Fruit fly (Drosophila melanogaster) whole organism, prepupa: ENCODE measurements around the gene Alg7.

Source experiments
- Blimp-1 ChIP-seq: fragments of 200-800 bp; sonication (Bioruptor generic); optimal IDR thresholded peaks from 3 replicates; lab custom pipeline; 2017; ENCODE audit warnings: missing biosample characterization, missing genetic modification characterization, mild to moderate bottlenecking, moderate library complexity, missing genetic modification reagents
- CG10669 ChIP-seq: fragments of 200-800 bp; sonication (Bioruptor generic); optimal IDR thresholded peaks from 3 replicates; lab custom pipeline; 2018; ENCODE audit warnings: missing biosample characterization, mild to moderate bottlenecking, missing genetic modification characterization, moderate library complexity
- CG11762 ChIP-seq: fragments of 200-800 bp; sonication (Bioruptor generic); optimal IDR thresholded peaks from 3 replicates; lab custom pipeline; 2016; ENCODE audit warnings: missing biosample characterization, missing genetic modification characterization; ENCODE audit not compliant: insufficient read depth
- CG11902 ChIP-seq: fragments of 200-800 bp; sonication (Bioruptor generic); optimal IDR thresholded peaks from 3 replicates; lab custom pipeline; 2016; ENCODE audit warnings: missing biosample characterization, missing genetic modification characterization
- CG15336 ChIP-seq: fragments of 200-800 bp; sonication (Bioruptor generic); IDR thresholded peaks from 2 replicates; pipeline ENCODE4 v1.3.6; 2022; ENCODE audit warnings: missing biosample characterization, missing genetic modification characterization
- CG1621 ChIP-seq: fragments of 200-800 bp; sonication (Bioruptor generic); optimal IDR thresholded peaks from 3 replicates; lab custom pipeline; 2018; ENCODE audit warnings: missing biosample characterization, mild to moderate bottlenecking, missing genetic modification characterization
- CG16779 ChIP-seq: fragments of 200-800 bp; sonication (Bioruptor generic); optimal IDR thresholded peaks from 3 replicates; lab custom pipeline; 2017; ENCODE audit warnings: missing biosample characterization, mild to moderate bottlenecking, missing genetic modification characterization
- CG31627 ChIP-seq: fragments of 200-800 bp; sonication (Bioruptor generic); optimal IDR thresholded peaks from 3 replicates; lab custom pipeline; 2016; ENCODE audit warnings: missing biosample characterization, missing genetic modification characterization
- CG32006 ChIP-seq: fragments of 200-800 bp; sonication (Bioruptor generic); optimal IDR thresholded peaks from 3 replicates; lab custom pipeline; 2017; ENCODE audit warnings: missing biosample characterization, mild to moderate bottlenecking, missing genetic modification characterization
- CG34406 ChIP-seq: fragments of 200-800 bp; sonication (Bioruptor generic); optimal IDR thresholded peaks from 3 replicates; lab custom pipeline; 2016; ENCODE audit warnings: missing biosample characterization, missing genetic modification characterization
- CG3919 ChIP-seq: fragments of 200-800 bp; sonication (Bioruptor generic); optimal IDR thresholded peaks from 3 replicates; lab custom pipeline; 2016; ENCODE audit warnings: missing biosample characterization, missing genetic modification characterization
- CG6163 ChIP-seq: fragments of 200-800 bp; sonication (Bioruptor generic); IDR thresholded peaks from 3 replicates; pipeline ENCODE4 v1.3.6; 2022; ENCODE audit warnings: missing biosample characterization, missing genetic modification characterization
- CG6276 ChIP-seq: fragments of 200-800 bp; sonication (Bioruptor generic); optimal IDR thresholded peaks from 2 replicates; lab custom pipeline; 2017; ENCODE audit warnings: missing biosample characterization, mild to moderate bottlenecking, missing genetic modification characterization
- CG6792 ChIP-seq: fragments of 200-800 bp; sonication (Bioruptor generic); optimal IDR thresholded peaks from 3 replicates; lab custom pipeline; 2016; ENCODE audit warnings: missing biosample characterization, missing genetic modification characterization
- CG6808 ChIP-seq: fragments of 200-800 bp; sonication (Bioruptor generic); optimal IDR thresholded peaks from 3 replicates; lab custom pipeline; 2017; ENCODE audit warnings: missing biosample characterization, missing genetic modification characterization, mild to moderate bottlenecking, moderate library complexity, missing genetic modification reagents
- CG6854 ChIP-seq: fragments of 200-800 bp; sonication (Bioruptor generic); optimal IDR thresholded peaks from 2 replicates; lab custom pipeline; 2017; ENCODE audit warnings: missing biosample characterization, mild to moderate bottlenecking, missing genetic modification characterization
- CG7368 ChIP-seq: fragments of 200-800 bp; sonication (Bioruptor generic); optimal IDR thresholded peaks from 3 replicates; lab custom pipeline; 2016; ENCODE audit warnings: missing biosample characterization, missing genetic modification characterization
- CG8319 ChIP-seq: fragments of 200-800 bp; sonication (Bioruptor generic); optimal IDR thresholded peaks from 3 replicates; lab custom pipeline; 2016; ENCODE audit warnings: missing biosample characterization, missing genetic modification characterization
- CG9139 ChIP-seq: fragments of 200-800 bp; sonication (Bioruptor generic); optimal IDR thresholded peaks from 3 replicates; lab custom pipeline; 2017; ENCODE audit warnings: missing biosample characterization, mild to moderate bottlenecking, missing genetic modification characterization
- Eip75B ChIP-seq: fragments of 200-800 bp; sonication (Bioruptor generic); optimal IDR thresholded peaks from 3 replicates; lab custom pipeline; 2016; ENCODE audit warnings: missing biosample characterization, missing genetic modification characterization
- Eip93F ChIP-seq: fragments of 200-800 bp; sonication (Bioruptor generic); optimal IDR thresholded peaks from 2 replicates; lab custom pipeline; 2016; ENCODE audit warnings: missing biosample characterization, mild to moderate bottlenecking, missing genetic modification characterization
- Ets21C ChIP-seq: fragments of 200-800 bp; sonication (Bioruptor generic); optimal IDR thresholded peaks from 3 replicates; lab custom pipeline; 2016; ENCODE audit warnings: missing biosample characterization, missing genetic modification characterization
- Hr39 ChIP-seq: fragments of 200-800 bp; sonication (Bioruptor generic); optimal IDR thresholded peaks from 2 replicates; lab custom pipeline; 2016; ENCODE audit warnings: missing biosample characterization, missing genetic modification characterization
- Met ChIP-seq: fragments of 200-800 bp; sonication (Bioruptor generic); optimal IDR thresholded peaks from 3 replicates; lab custom pipeline; 2016; ENCODE audit warnings: missing biosample characterization, missing genetic modification characterization
- OdsH ChIP-seq: fragments of 200-800 bp; sonication (Bioruptor generic); optimal IDR thresholded peaks from 3 replicates; lab custom pipeline; 2016; ENCODE audit warnings: missing biosample characterization, missing genetic modification characterization
- Smox ChIP-seq: fragments of 200-800 bp; sonication (Bioruptor generic); optimal IDR thresholded peaks from 3 replicates; lab custom pipeline; 2016; ENCODE audit warnings: missing biosample characterization, missing genetic modification characterization
- Sox15 ChIP-seq: fragments of 200-800 bp; sonication (Bioruptor generic); optimal IDR thresholded peaks from 3 replicates; lab custom pipeline; 2016; ENCODE audit warnings: missing biosample characterization, missing genetic modification characterization
- acj6 ChIP-seq: fragments of 200-800 bp; sonication (Bioruptor generic); optimal IDR thresholded peaks from 3 replicates; lab custom pipeline; 2016; ENCODE audit warnings: missing biosample characterization, missing genetic modification characterization
- cyc ChIP-seq: fragments of 200-800 bp; sonication (Bioruptor generic); optimal IDR thresholded peaks from 3 replicates; lab custom pipeline; 2016; ENCODE audit warnings: missing biosample characterization, missing genetic modification characterization
- dac ChIP-seq: fragments of 200-800 bp; sonication (Bioruptor generic); optimal IDR thresholded peaks from 2 replicates; lab custom pipeline; 2017; ENCODE audit warnings: missing biosample characterization, mild to moderate bottlenecking, missing genetic modification characterization
- fd85E ChIP-seq: fragments of 200-800 bp; sonication (Bioruptor generic); optimal IDR thresholded peaks from 3 replicates; lab custom pipeline; 2016; ENCODE audit warnings: missing biosample characterization, missing genetic modification characterization
- fkh ChIP-seq: fragments of 200-800 bp; sonication (Bioruptor generic); optimal IDR thresholded peaks from 3 replicates; lab custom pipeline; 2017; ENCODE audit warnings: missing biosample characterization, mild to moderate bottlenecking, missing genetic modification characterization, moderate library complexity
- lz ChIP-seq: fragments of 200-800 bp; sonication (Bioruptor generic); optimal IDR thresholded peaks from 3 replicates; lab custom pipeline; 2016; ENCODE audit warnings: missing biosample characterization, missing genetic modification characterization
- net ChIP-seq: fragments of 200-800 bp; sonication (Bioruptor generic); optimal IDR thresholded peaks from 3 replicates; lab custom pipeline; 2016; ENCODE audit warnings: missing biosample characterization, missing genetic modification characterization
- pdm3 ChIP-seq: fragments of 200-800 bp; sonication (Bioruptor generic); optimal IDR thresholded peaks from 3 replicates; lab custom pipeline; 2016; ENCODE audit warnings: missing biosample characterization, missing genetic modification characterization
- salr ChIP-seq, 2 experiments: fragments of 200-800 bp; sonication (Bioruptor generic); optimal IDR thresholded peaks; 3 replicates each; lab custom pipeline; 2016 to 2018; ENCODE audit warnings: missing biosample characterization in 2 of 2, missing genetic modification characterization in 2 of 2, mild to moderate bottlenecking in 1 of 2
- ss ChIP-seq, 2 experiments: fragments of 200-800 bp; sonication (Bioruptor generic); optimal IDR thresholded peaks; 2 replicates in 1 of 2; 3 replicates in 1 of 2; lab custom pipeline; 2017 to 2018; ENCODE audit warnings: mild to moderate bottlenecking in 2 of 2, missing biosample characterization in 2 of 2, missing genetic modification characterization in 2 of 2, moderate library complexity in 1 of 2
- topi ChIP-seq: fragments of 200-800 bp; sonication (Bioruptor generic); optimal IDR thresholded peaks from 3 replicates; lab custom pipeline; 2016; ENCODE audit warnings: missing biosample characterization, missing genetic modification characterization
- vri ChIP-seq: fragments of 200-800 bp; sonication (Bioruptor generic); optimal IDR thresholded peaks from 3 replicates; lab custom pipeline; 2016; ENCODE audit warnings: missing biosample characterization, mild to moderate bottlenecking, missing genetic modification characterization

Gene Alg7

dm6 chr2L:13164994-13165801 lies 13.8 kb upstream of the Alg7 start, which contains the start of gene Sirt1 (continued):
- TF ChIP-seq CG10669 (GFP tag; lab: Kevin White, UChicago) (peak; percentile 76), Smox (GFP tag; lab: Kevin White, UChicago) (peak; percentile 83), CG16779 (peak; percentile 4), CG1621 (peak; percentile 41), CG32006 (GFP tag; lab: Kevin White, UChicago) (peak; percentile 90), CG9139 (GFP tag; lab: Kevin White, UChicago) (no peak), Eip93F (GFP tag; lab: Kevin White, UChicago) (peak; percentile 26), net (GFP tag; lab: Kevin White, UChicago) (peak; percentile 81), pdm3 (GFP tag; lab: Kevin White, UChicago) (peak; percentile 76), CG3919 (peak; percentile 81), OdsH (GFP tag; lab: Kevin White, UChicago) (peak; percentile 89), CG6808 (GFP tag; lab: Kevin White, UChicago) (peak; percentile 78), Hr39 (GFP tag; lab: Kevin White, UChicago) (peak; percentile 85), Eip75B (GFP tag; lab: Kevin White, UChicago) (peak; percentile 74), fkh (GFP tag; lab: Kevin White, UChicago) (peak; percentile 39), CG15336 (GFP tag; lab: Robert Waterston, UW) (peak; percentile 82), fd85E (GFP tag; lab: Kevin White, UChicago) (no peak), salr (GFP tag; optimal IDR thresholded peaks at IDR 0.05; lab: Kevin White, UChicago) (peak; percentile 6 to 92), dac (no peak), cyc (GFP tag; lab: Kevin White, UChicago) (peak; percentile 81), CG8319 (GFP tag; lab: Kevin White, UChicago) (no peak), CG6792 (GFP tag; lab: Kevin White, UChicago) (peak; percentile 83), Ets21C (GFP tag; lab: Kevin White, UChicago) (peak; percentile 65), topi (GFP tag; lab: Kevin White, UChicago) (peak; percentile 77), CG11902 (GFP tag; lab: Kevin White, UChicago) (peak; percentile 76), Sox15 (peak; percentile 88), acj6 (GFP tag; lab: Kevin White, UChicago) (peak; percentile 88), lz (GFP tag; lab: Kevin White, UChicago) (peak; percentile 82), CG6163 (GFP tag; lab: Robert Waterston, UW) (no peak; the same call in 2 of the 3 replicates)

- no peak for TF ChIP-seq net (GFP tag; lab: Kevin White, UChicago)
- TF ChIP-seq fd85E (GFP tag; lab: Kevin White, UChicago): peak; percentile 25
- peak; percentile 22 for TF ChIP-seq CG6854 (GFP tag; lab: Kevin White, UChicago)
These were observed 13.2 kb upstream of the Alg7 start, which contains the start of gene DnaJ-H for dm6 chr2L:13165802-13166347. Gene DnaJ-H (minus strand): TSS chr2L:13166072.

dm6 chr2L:13176123-13176522 lies 2.9 kb upstream of the Alg7 start, which contains the start of gene CG43925:
Gene CG43925 (plus strand): TSS chr2L:13176423.
- TF ChIP-seq fd85E (GFP tag; lab: Kevin White, UChicago) (no peak), CG6792 (GFP tag; lab: Kevin White, UChicago) (no peak), fkh (GFP tag; lab: Kevin White, UChicago) (no peak), CG6276 (no peak), vri (GFP tag; lab: Kevin White, UChicago) (no peak), CG7368 (GFP tag; lab: Kevin White, UChicago) (no peak), CG1621 (no peak), CG6808 (GFP tag; lab: Kevin White, UChicago) (no peak), CG34406 (GFP tag; lab: Kevin White, UChicago) (no peak), CG6163 (GFP tag; lab: Robert Waterston, UW) (no peak), ss (GFP tag; optimal IDR thresholded peaks at IDR 0.05; lab: Kevin White, UChicago) (no peak), Met (no peak), CG31627 (GFP tag; lab: Kevin White, UChicago) (no peak), CG11762 (GFP tag; lab: Kevin White, UChicago) (no peak), CG11902 (GFP tag; lab: Kevin White, UChicago) (no peak), cyc (GFP tag; lab: Kevin White, UChicago) (no peak), Sox15 (no peak), Blimp-1 (GFP tag; lab: Kevin White, UChicago) (no peak), OdsH (GFP tag; lab: Kevin White, UChicago) (no peak)
